Worm (Caenorhabditis elegans): ENCODE measurements around the gene C02B8.6.

C02B8.6 gene

DNA sequence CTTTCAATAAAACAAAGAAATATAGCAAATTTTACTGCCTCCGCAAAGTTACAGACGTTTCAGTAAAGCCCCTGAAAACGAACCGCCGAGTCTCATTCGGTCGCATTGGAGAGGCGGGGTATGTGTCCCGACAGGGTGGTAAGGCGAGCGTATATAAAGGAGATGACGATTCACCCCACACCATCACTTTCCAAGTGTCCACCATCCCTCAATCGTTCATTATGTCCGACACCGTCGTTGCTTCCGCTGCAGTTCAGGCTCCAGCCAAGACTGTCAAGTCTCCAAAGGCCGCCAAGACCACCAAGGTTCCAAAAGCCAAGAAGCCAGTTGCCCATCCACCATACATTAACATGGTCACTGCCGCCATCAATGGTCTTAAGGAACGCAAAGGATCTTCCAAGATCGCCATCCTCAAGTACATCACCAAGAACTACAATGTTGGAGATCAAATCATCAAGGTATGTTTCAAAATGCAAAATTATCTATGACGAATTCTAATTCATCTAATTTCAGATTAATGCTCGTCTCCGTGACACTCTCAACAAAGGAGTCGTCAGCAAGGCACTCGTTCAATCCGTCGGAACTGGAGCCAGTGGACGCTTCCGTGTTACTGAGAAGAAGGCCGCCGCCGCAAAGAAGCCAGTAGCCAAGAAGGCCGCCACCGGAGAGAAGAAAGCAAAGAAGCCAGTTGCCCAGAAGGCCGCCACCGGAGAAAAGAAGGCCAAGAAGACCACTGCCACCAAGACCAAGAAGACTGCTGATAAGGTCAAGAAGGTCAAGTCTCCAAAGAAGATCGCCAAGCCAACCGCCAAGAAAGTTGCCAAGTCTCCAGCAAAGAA is 23.1 kb upstream of the C02B8.6 start, which contains the start of gene hil-3 (continued):
- no peak for TF ChIP-seq egl-13 (tag; optimal IDR thresholded peaks at IDR 0.05)
- no peak for TF ChIP-seq vab-15 (tag; optimal IDR thresholded peaks at IDR 0.05)
- peak; percentile 9 for TF ChIP-seq jun-1 (tag; optimal IDR thresholded peaks at IDR 0.05)
- no peak for TF ChIP-seq efl-1 (optimal IDR thresholded peaks at IDR 0.05)
- peak in 1 of 2 experiments; percentile 16 for TF ChIP-seq efl-1 (GFP tag; optimal IDR thresholded peaks at IDR 0.05 in 1 of 2)
- TF ChIP-seq elt-2 (tag; optimal IDR thresholded peaks at IDR 0.05), result no peak
- TF ChIP-seq sox-4 (tag; optimal IDR thresholded peaks at IDR 0.05), result peak; percentile 11
- TF ChIP-seq xbp-1 (tag; optimal IDR thresholded peaks at IDR 0.05), result peak; percentile 40
- TF ChIP-seq lin-14 (GFP tag; optimal IDR thresholded peaks at IDR 0.05), result peak; percentile 69
- TF ChIP-seq nhr-76 (tag; optimal IDR thresholded peaks at IDR 0.05), result no peak
- no peak for TF ChIP-seq aly-2 (tag; optimal IDR thresholded peaks at IDR 0.05)
- TF ChIP-seq C34B4.2 (tag; optimal IDR thresholded peaks at IDR 0.05), result no peak
- peak in 1 of 2 experiments; percentile 6 for TF ChIP-seq ztf-11 (tag; optimal IDR thresholded peaks at IDR 0.05)
- no peak for TF ChIP-seq dsc-1 (tag; optimal IDR thresholded peaks at IDR 0.05)
- TF ChIP-seq ama-1 (optimal IDR thresholded peaks at IDR 0.05), result peak; percentile 30
- TF ChIP-seq nhr-19 (GFP tag; conservative IDR thresholded peaks at IDR 0.05), result peak; percentile 40
- no peak for TF ChIP-seq nhr-12 (tag; optimal IDR thresholded peaks at IDR 0.05)
- TF ChIP-seq C16A3.4 (tag; optimal IDR thresholded peaks at IDR 0.05), result peak; percentile 38
- no peak for TF ChIP-seq zag-1 (tag; optimal IDR thresholded peaks at IDR 0.05)
- TF ChIP-seq F16B12.6 (tag; optimal IDR thresholded peaks at IDR 0.05), result no peak
- no peak for TF ChIP-seq nhr-28 (tag; optimal IDR thresholded peaks at IDR 0.05)
- TF ChIP-seq fkh-8 (tag; optimal IDR thresholded peaks at IDR 0.05), result peak; percentile 22

DNA sequence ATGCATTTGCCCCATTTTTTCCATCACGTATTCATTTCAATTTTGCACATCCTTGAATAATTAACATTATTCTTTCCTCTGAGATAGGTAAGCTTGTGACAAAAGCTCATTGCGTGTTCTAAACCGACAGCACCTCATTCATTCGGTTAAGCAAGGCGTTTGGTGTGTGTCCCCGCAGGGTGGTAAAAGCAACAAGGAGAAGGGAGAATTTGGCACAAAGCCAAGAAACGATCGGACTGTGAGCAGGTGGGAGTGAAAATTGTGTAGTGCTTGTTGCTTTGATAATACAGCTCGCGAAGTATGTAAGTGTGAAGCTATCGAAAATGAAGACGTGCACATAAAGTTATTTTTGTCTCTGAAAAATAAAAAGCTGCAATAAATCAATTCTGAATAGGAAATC is 21.0 kb upstream of the C02B8.6 start:
- no peak for TF ChIP-seq sptf-1 (tag; optimal IDR thresholded peaks at IDR 0.05)
- TF ChIP-seq ama-1 (optimal IDR thresholded peaks at IDR 0.05), result no peak
- TF ChIP-seq aha-1 (tag; optimal IDR thresholded peaks at IDR 0.05), result no peak
- TF ChIP-seq nhr-85 (tag), result no peak
- peak; percentile 26 for TF ChIP-seq snu-23 (GFP tag; optimal IDR thresholded peaks at IDR 0.05)
- TF ChIP-seq nhr-20 (tag; optimal IDR thresholded peaks at IDR 0.05), result no peak
- TF ChIP-seq egl-27 (tag; optimal IDR thresholded peaks at IDR 0.05), result no peak
- no peak for TF ChIP-seq zag-1 (tag; optimal IDR thresholded peaks at IDR 0.05)
- no peak for TF ChIP-seq C34B4.2 (tag; optimal IDR thresholded peaks at IDR 0.05)
- TF ChIP-seq mef-2 (tag; optimal IDR thresholded peaks at IDR 0.05), result no peak
- no peak for TF ChIP-seq zip-4 (GFP tag; optimal IDR thresholded peaks at IDR 0.05)
- TF ChIP-seq nhr-71 (tag; optimal IDR thresholded peaks at IDR 0.05), result peak; percentile 40
- peak; percentile 75 for TF ChIP-seq unc-86 (tag; optimal IDR thresholded peaks at IDR 0.05)
- TF ChIP-seq mep-1 (tag; optimal IDR thresholded peaks at IDR 0.05), result peak; percentile 23
- no peak for TF ChIP-seq pag-3 (tag; optimal IDR thresholded peaks at IDR 0.05; ENCODE audit: borderline replicate concordance, insufficient read depth)
- TF ChIP-seq sox-4 (tag; optimal IDR thresholded peaks at IDR 0.05), result no peak
- TF ChIP-seq unc-130 (tag; optimal IDR thresholded peaks at IDR 0.05), result no peak
- no peak for TF ChIP-seq mdl-1 (tag; optimal IDR thresholded peaks at IDR 0.05)
- TF ChIP-seq pax-3 (tag; optimal IDR thresholded peaks at IDR 0.05), result no peak
- peak; percentile 17 for TF ChIP-seq dsc-1 (tag; optimal IDR thresholded peaks at IDR 0.05)
- TF ChIP-seq skn-1 (tag; optimal IDR thresholded peaks at IDR 0.05), result no peak
- no peak for TF ChIP-seq nhr-76 (tag; optimal IDR thresholded peaks at IDR 0.05)
- no peak for TF ChIP-seq egl-13 (tag; optimal IDR thresholded peaks at IDR 0.05)
- TF ChIP-seq lin-15B (tag; optimal IDR thresholded peaks at IDR 0.05), result no peak
- TF ChIP-seq grh-1 (GFP tag; IDR thresholded peaks at IDR 0.05), result no peak
- peak; percentile 55 for TF ChIP-seq tbx-2 (tag; optimal IDR thresholded peaks at IDR 0.05)
- TF ChIP-seq lin-14 (GFP tag; optimal IDR thresholded peaks at IDR 0.05), result peak; percentile 67
- TF ChIP-seq C16A3.4 (tag; optimal IDR thresholded peaks at IDR 0.05), result no peak
- TF ChIP-seq tlp-1 (tag; optimal IDR thresholded peaks at IDR 0.05), result no peak
- TF ChIP-seq nhr-237 (tag; optimal IDR thresholded peaks at IDR 0.05), result no peak
- no peak for TF ChIP-seq lin-13 (GFP tag; optimal IDR thresholded peaks at IDR 0.05)
- TF ChIP-seq ceh-82 (tag; optimal IDR thresholded peaks at IDR 0.05), result peak in 2 of 3 experiments; percentile 7 to 41
- TF ChIP-seq nhr-47 (tag; optimal IDR thresholded peaks at IDR 0.05), result peak; percentile 29
- TF ChIP-seq nhr-19 (GFP tag; conservative IDR thresholded peaks at IDR 0.05), result no peak
- TF ChIP-seq ztf-11 (tag; optimal IDR thresholded peaks at IDR 0.05), result peak in 1 of 2 experiments; percentile 91
- TF ChIP-seq unc-30 (tag; optimal IDR thresholded peaks at IDR 0.05), result no peak
- no peak for TF ChIP-seq dpl-1 (GFP tag; optimal IDR thresholded peaks at IDR 0.05)
- no peak for TF ChIP-seq jun-1 (tag; optimal IDR thresholded peaks at IDR 0.05)
- peak; percentile 61 for TF ChIP-seq rnt-1 (tag; optimal IDR thresholded peaks at IDR 0.05)
